Fruit fly (Drosophila melanogaster) whole organism, wandering third instar larva: ENCODE results near the gene Fuca.

Experiments used
- Abd-B ChIP-seq: fragments of >200 bp; optimal IDR thresholded peaks from 2 replicates; lab custom pipeline; 2017; ENCODE audit warnings: missing biosample characterization, missing genetic modification characterization
- CG32264 ChIP-seq: fragments of 200-800 bp; sonication (Bioruptor generic); optimal IDR thresholded peaks from 2 replicates; lab custom pipeline; 2016; ENCODE audit warnings: missing biosample characterization, missing genetic modification characterization
- CG9705 ChIP-seq: fragments of 200-800 bp; sonication (Bioruptor generic); optimal IDR thresholded peaks from 2 replicates; lab custom pipeline; 2018; ENCODE audit warnings: missing biosample characterization, mild to moderate bottlenecking, missing genetic modification characterization
- CrebA ChIP-seq: fragments of 200-800 bp; sonication (Bioruptor generic); optimal IDR thresholded peaks from 2 replicates; lab custom pipeline; 2016; ENCODE audit warnings: missing biosample characterization, mild to moderate bottlenecking, missing genetic modification characterization, borderline replicate concordance
- Dfd ChIP-seq: fragments of >200 bp; optimal IDR thresholded peaks from 2 replicates; lab custom pipeline; 2017; ENCODE audit warnings: missing biosample characterization, missing genetic modification characterization
- Dif ChIP-seq: fragments of 200-275, 200-300 bp; sonication (Bioruptor generic); optimal IDR thresholded peaks from 2 replicates; lab custom pipeline; 2018; ENCODE audit warnings: missing biosample characterization, missing genetic modification characterization; ENCODE audit not compliant: partially characterized antibody
- HLH106 ChIP-seq: fragments of 200-800 bp; optimal IDR thresholded peaks from 3 replicates; lab custom pipeline; 2019; ENCODE audit warnings: missing biosample characterization, mild to moderate bottlenecking, missing genetic modification characterization, moderate library complexity
- Hr83 ChIP-seq: fragments of 200-300 bp; sonication (Bioruptor generic); optimal IDR thresholded peaks from 2 replicates; lab custom pipeline; 2016; ENCODE audit warnings: missing biosample characterization, mild to moderate bottlenecking, missing genetic modification characterization, moderate library complexity; ENCODE audit not compliant: poor library complexity, severe bottlenecking
- Mio ChIP-seq: sonication (Bioruptor generic); optimal IDR thresholded peaks from 2 replicates; lab custom pipeline; 2016; ENCODE audit warnings: missing biosample characterization, missing genetic modification characterization
- Myc ChIP-seq: fragments of >200 bp; optimal IDR thresholded peaks from 2 replicates; lab custom pipeline; 2017
- N ChIP-seq: fragments of >200 bp; optimal IDR thresholded peaks from 2 replicates; lab custom pipeline; 2018; ENCODE audit warnings: missing biosample characterization, missing external identifiers, missing genetic modification characterization
- OdsH ChIP-seq: fragments of 200-800 bp; sonication (Bioruptor generic); optimal IDR thresholded peaks from 2 replicates; lab custom pipeline; 2016; ENCODE audit warnings: missing biosample characterization, mild to moderate bottlenecking, missing genetic modification characterization
- Rel ChIP-seq, 2 experiments: fragments of 200-800 bp; sonication (Bioruptor generic) in 1 of 2; optimal IDR thresholded peaks; 2 replicates in 1 of 2; 3 replicates in 1 of 2; lab custom pipeline; 2016 to 2019; ENCODE audit warnings: mild to moderate bottlenecking in 2 of 2, missing biosample characterization in 2 of 2, missing genetic modification characterization in 2 of 2, moderate library complexity in 1 of 2
- Sp1 ChIP-seq: fragments of 200-800 bp; sonication (Bioruptor generic); optimal IDR thresholded peaks from 3 replicates; lab custom pipeline; 2019; ENCODE audit warnings: missing biosample characterization, mild to moderate bottlenecking, missing genetic modification characterization, moderate library complexity
- br ChIP-seq: fragments of 200-800 bp; sonication (Bioruptor generic); optimal IDR thresholded peaks from 2 replicates; lab custom pipeline; 2016; ENCODE audit warnings: missing biosample characterization, missing genetic modification characterization
- dl ChIP-seq, 2 experiments: fragments of 175-275, 200-275 bp in 1 of 2; fragments of 200-275 bp in 1 of 2; sonication (Bioruptor generic); optimal IDR thresholded peaks; lab custom pipeline; 2018; ENCODE audit warnings: mild to moderate bottlenecking in 2 of 2, missing biosample characterization in 2 of 2, missing genetic modification characterization in 2 of 2, moderate library complexity in 2 of 2; ENCODE audit not compliant: partially characterized antibody in 2 of 2, insufficient read depth in 1 of 2
- dmrt93B ChIP-seq: fragments of 200-800 bp; sonication (Bioruptor generic); optimal IDR thresholded peaks from 2 replicates; lab custom pipeline; 2018; ENCODE audit warnings: missing biosample characterization, mild to moderate bottlenecking, missing genetic modification characterization
- dsf ChIP-seq: sonication (Bioruptor generic); optimal IDR thresholded peaks from 2 replicates; lab custom pipeline; 2016; ENCODE audit warnings: missing biosample characterization, missing genetic modification characterization, borderline replicate concordance
- ey ChIP-seq: fragments of 200-800 bp; sonication (Bioruptor generic); optimal IDR thresholded peaks from 2 replicates; lab custom pipeline; 2016; ENCODE audit warnings: missing biosample characterization, missing genetic modification characterization
- foxo ChIP-seq, 2 experiments: fragments of 200-800 bp; sonication (Bioruptor generic); optimal IDR thresholded peaks; 2 replicates in 1 of 2; 3 replicates in 1 of 2; lab custom pipeline; 2016 to 2017; ENCODE audit warnings: missing biosample characterization in 2 of 2, missing genetic modification characterization in 2 of 2
- fru ChIP-seq: fragments of 200-800 bp; sonication (Bioruptor generic); optimal IDR thresholded peaks from 3 replicates; lab custom pipeline; 2016; ENCODE audit warnings: missing biosample characterization, mild to moderate bottlenecking, missing genetic modification characterization
- h ChIP-seq: fragments of 200-800 bp; sonication (Bioruptor generic); optimal IDR thresholded peaks from 3 replicates; lab custom pipeline; 2016; ENCODE audit warnings: missing biosample characterization, mild to moderate bottlenecking, missing genetic modification characterization
- jim ChIP-seq: fragments of 175-275, 200-325 bp; sonication (Bioruptor generic); optimal IDR thresholded peaks from 2 replicates; lab custom pipeline; 2016; ENCODE audit warnings: missing biosample characterization, mild to moderate bottlenecking, missing genetic modification characterization
- lola ChIP-seq: fragments of >200 bp; optimal IDR thresholded peaks from 2 replicates; lab custom pipeline; 2017; ENCODE audit warnings: missing biosample characterization, missing genetic modification characterization
- pan ChIP-seq: fragments of >200 bp; optimal IDR thresholded peaks from 2 replicates; lab custom pipeline; 2017
- psq ChIP-seq: fragments of 200-800 bp; sonication (Bioruptor generic); optimal IDR thresholded peaks from 3 replicates; lab custom pipeline; 2017; ENCODE audit warnings: missing biosample characterization, mild to moderate bottlenecking, missing genetic modification characterization, moderate library complexity
- rgr ChIP-seq: fragments of 200-800 bp; sonication (Bioruptor generic); optimal IDR thresholded peaks from 3 replicates; lab custom pipeline; 2016; ENCODE audit warnings: missing biosample characterization, mild to moderate bottlenecking, missing genetic modification characterization
- sv ChIP-seq: fragments of 200-800 bp; sonication (Bioruptor generic); optimal IDR thresholded peaks from 3 replicates; lab custom pipeline; 2016; ENCODE audit warnings: missing biosample characterization, missing genetic modification characterization
- tai ChIP-seq: sonication (Bioruptor generic); optimal IDR thresholded peaks from 2 replicates; lab custom pipeline; 2016; ENCODE audit warnings: missing biosample characterization, missing genetic modification characterization
- usp ChIP-seq: fragments of >200 bp; optimal IDR thresholded peaks from 2 replicates; lab custom pipeline; 2017; ENCODE audit warnings: missing biosample characterization, missing genetic modification characterization
- woc ChIP-seq: sonication (Bioruptor generic); optimal IDR thresholded peaks from 2 replicates; lab custom pipeline; 2016; ENCODE audit warnings: missing biosample characterization, mild to moderate bottlenecking, missing genetic modification characterization

Gene Fuca

DNA sequence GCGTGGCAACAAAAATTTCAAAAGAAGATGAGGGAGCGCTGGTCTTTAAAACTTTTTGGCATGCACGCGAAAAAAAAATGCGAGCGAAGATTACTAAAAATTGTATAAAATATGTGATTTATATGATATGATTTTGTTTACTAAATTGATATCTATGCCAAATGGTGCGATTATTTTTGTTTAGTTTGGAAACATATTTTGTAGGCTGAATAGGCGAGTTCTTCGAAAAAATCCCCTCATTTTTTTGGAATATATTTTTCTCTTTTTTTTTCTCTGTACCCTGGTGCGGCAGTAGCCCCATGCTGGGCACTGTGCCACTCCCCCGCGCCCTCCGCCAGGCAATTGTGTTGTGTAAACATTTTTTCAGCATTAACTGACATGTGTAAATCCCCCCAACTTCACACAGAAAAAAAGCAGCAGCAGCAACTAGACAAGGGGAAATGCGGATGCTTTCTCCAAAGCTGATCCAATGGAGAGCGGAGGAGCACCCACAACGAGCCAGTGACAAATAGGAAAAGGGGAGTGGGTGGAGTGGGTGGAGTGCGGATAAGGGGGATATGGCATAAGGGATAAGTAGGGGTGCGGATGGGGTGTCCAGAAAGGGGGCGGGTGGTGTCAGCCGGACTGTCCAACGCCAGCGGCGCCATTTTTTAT is 36.4 kb downstream of the Fuca start:
- no peak for TF ChIP-seq CrebA (GFP tag; lab: Kevin White, UChicago)
- TF ChIP-seq h (GFP tag; lab: Kevin White, UChicago) = peak; percentile 30
- peak in 1 of 2 experiments; percentile 20 for TF ChIP-seq foxo (GFP tag; optimal IDR thresholded peaks at IDR 0.05; lab: Kevin White, UChicago)
- no peak for TF ChIP-seq psq (GFP tag; lab: Kevin White, UChicago)
- peak; percentile 17 for TF ChIP-seq OdsH (GFP tag; lab: Kevin White, UChicago)
- peak; percentile 13 for TF ChIP-seq ey
- TF ChIP-seq fru (GFP tag; lab: Kevin White, UChicago) = peak; percentile 18

DNA sequence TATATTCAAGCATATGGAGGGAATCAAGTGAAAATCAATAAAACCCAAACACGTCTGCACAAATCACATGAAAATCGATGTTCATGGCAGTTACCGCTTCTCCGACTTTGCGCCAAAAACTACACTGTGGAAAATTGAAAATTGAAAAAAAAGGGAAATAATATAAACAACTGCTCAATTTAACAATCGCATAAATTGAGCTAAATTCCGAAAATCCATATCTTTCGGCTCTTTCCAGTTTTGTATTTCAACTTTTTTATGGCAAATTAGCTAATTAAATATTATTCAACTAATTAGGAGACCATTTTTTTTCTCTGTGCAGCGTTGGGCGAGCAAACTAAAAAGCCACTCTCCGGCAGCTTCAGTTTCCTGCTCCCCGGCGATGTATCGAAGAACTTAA is 38.0 kb downstream of the Fuca start:
- TF ChIP-seq Rel (GFP tag; optimal IDR thresholded peaks at IDR 0.05; lab: Kevin White, UChicago) (no peak), Rel (tag; optimal IDR thresholded peaks at IDR 0.05; lab: Kevin White, UChicago) (no peak), tai (GFP tag; lab: Kevin White, UChicago) (no peak), CG9705 (no peak), Abd-B (GFP tag; lab: Kevin White, UChicago) (no peak), dl (GFP tag; optimal IDR thresholded peaks at IDR 0.05; lab: Kevin White, UChicago; ENCODE audit: insufficient read depth in 1 of 2, partially characterized antibody in 2 of 2) (no peak), lola (GFP tag; lab: Kevin White, UChicago) (no peak), sv (no peak), Dif (GFP tag; lab: Kevin White, UChicago) (no peak), OdsH (GFP tag; lab: Kevin White, UChicago) (no peak), Dfd (GFP tag; lab: Kevin White, UChicago) (no peak), CrebA (GFP tag; lab: Kevin White, UChicago) (no peak), dsf (GFP tag; lab: Kevin White, UChicago) (no peak)

DNA sequence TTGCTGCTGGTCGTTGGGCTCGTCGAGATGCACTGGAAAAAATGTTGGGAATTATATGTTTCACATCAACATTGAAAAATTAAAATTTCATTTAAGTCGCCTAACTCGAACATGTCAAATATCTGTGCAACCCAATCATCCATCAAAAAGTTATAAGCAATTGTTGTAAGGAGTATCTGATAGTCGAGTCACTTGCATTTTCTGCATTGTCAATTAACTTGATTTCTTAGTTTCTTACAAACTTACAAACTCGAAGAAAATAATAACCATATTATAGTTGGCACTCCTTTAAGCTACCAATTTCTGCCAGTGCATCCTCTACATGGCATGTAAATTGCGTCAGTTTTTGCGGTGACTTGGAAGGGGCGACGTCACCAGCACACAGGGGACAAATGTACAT is 39.4 kb downstream of the Fuca start:
- TF ChIP-seq CrebA (GFP tag; lab: Kevin White, UChicago) (no peak), ey (peak; percentile 44), foxo (GFP tag; optimal IDR thresholded peaks at IDR 0.05; lab: Kevin White, UChicago) (peak in 1 of 2 experiments; percentile 54), fru (GFP tag; lab: Kevin White, UChicago) (peak; percentile 52), N (GFP tag; lab: Kevin White, UChicago) (no peak), Sp1 (GFP tag; lab: Kevin White, UChicago) (peak; percentile 47), dmrt93B (GFP tag; lab: Kevin White, UChicago) (peak; percentile 11), br (GFP tag; lab: Kevin White, UChicago) (peak; percentile 12), HLH106 (tag; lab: Kevin White, UChicago) (peak; percentile 54), usp (no peak), OdsH (GFP tag; lab: Kevin White, UChicago) (peak; percentile 34), h (GFP tag; lab: Kevin White, UChicago) (peak; percentile 45), psq (GFP tag; lab: Kevin White, UChicago) (peak; percentile 8), Abd-B (GFP tag; lab: Kevin White, UChicago) (no peak), woc (GFP tag; lab: Kevin White, UChicago) (peak; percentile 23), Dfd (GFP tag; lab: Kevin White, UChicago) (no peak)

DNA sequence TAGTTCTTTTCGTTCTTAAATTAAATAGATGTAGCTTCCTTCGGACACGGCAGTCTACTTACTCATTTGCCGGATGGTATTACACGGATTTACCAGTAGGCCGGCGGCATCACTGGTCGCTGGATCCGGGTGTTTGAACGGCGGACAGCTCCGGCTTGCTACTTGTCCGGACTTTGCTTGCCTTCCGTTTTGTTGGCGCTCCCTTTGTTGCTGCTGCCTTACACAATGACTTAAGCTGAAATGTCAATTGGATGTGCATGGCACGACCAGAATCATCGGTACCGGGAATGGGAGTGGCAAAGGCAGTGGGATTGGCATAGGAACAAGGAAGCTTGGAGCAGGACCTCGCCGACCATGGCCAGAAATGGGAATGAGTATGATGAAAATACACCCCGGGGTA is 42.2 kb downstream of the Fuca start:
- TF ChIP-seq psq (GFP tag; lab: Kevin White, UChicago) (no peak), Myc (lab: Kevin White, UChicago) (no peak), jim (GFP tag; lab: Kevin White, UChicago) (no peak), foxo (GFP tag; optimal IDR thresholded peaks at IDR 0.05; lab: Kevin White, UChicago) (no peak)

DNA sequence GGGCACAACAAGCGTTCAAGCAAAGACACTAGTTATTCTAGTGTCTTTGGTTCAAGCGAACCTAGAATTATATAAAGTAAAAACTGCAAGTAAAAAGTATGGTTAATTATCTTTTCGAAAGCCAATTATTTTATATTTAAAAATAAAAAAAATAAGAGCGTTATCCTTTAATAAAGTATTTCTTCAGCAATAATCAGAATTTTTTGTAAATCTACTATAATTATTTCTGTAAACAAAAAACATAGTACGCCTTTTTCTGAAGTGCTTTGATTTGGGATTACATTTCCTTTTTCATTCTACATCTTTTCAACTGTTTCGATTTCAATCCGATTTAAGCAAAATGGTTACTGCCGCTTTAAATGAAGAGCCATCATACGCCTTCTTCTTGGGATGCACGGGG is 47.9 kb downstream of the Fuca start, which contains the start of gene Vha16-2:
Gene Vha16-2 (plus strand): TSS at position 301 of the 400 bp plus-strand sequence.
- no peak for TF ChIP-seq N (GFP tag; lab: Kevin White, UChicago)
- no peak for TF ChIP-seq Rel (GFP tag; optimal IDR thresholded peaks at IDR 0.05; lab: Kevin White, UChicago)
- TF ChIP-seq Rel (tag; optimal IDR thresholded peaks at IDR 0.05; lab: Kevin White, UChicago) = no peak
- no peak for TF ChIP-seq lola (GFP tag; lab: Kevin White, UChicago)
- no peak for TF ChIP-seq h (GFP tag; lab: Kevin White, UChicago)
- no peak for TF ChIP-seq Abd-B (GFP tag; lab: Kevin White, UChicago)
- TF ChIP-seq Dif (GFP tag; lab: Kevin White, UChicago) = no peak
- no peak for TF ChIP-seq Hr83 (GFP tag; lab: Kevin White, UChicago)
- no peak for TF ChIP-seq pan
- no peak for TF ChIP-seq CG32264 (GFP tag; lab: Kevin White, UChicago)
- no peak for TF ChIP-seq CG9705
- TF ChIP-seq jim (GFP tag; lab: Kevin White, UChicago) = no peak
- TF ChIP-seq woc (GFP tag; lab: Kevin White, UChicago) = no peak
- no peak for TF ChIP-seq Mio (GFP tag; lab: Kevin White, UChicago)
- TF ChIP-seq rgr (GFP tag; lab: Kevin White, UChicago) = no peak
- TF ChIP-seq HLH106 (tag; lab: Kevin White, UChicago) = no peak
